Worm (Caenorhabditis elegans) whole organism, L4 larva: ENCODE measurements around the gene Y44A6D.6.

Experiments
- F37D6.2 ChIP-seq: sonication (generic microtip); optimal IDR thresholded peaks from 2 replicates; lab custom pipeline; 2016; ENCODE audit warnings: mild to moderate bottlenecking, missing genetic modification characterization, missing compliant biosample characterization
- T20F7.1 ChIP-seq: fragments of 200-800 bp; sonication (Bioruptor generic); optimal IDR thresholded peaks from 2 replicates; lab custom pipeline; 2018; ENCODE audit warnings: mild to moderate bottlenecking, missing genetic modification characterization, missing compliant biosample characterization
- aha-1 ChIP-seq: fragments of 150-350 bp; peaks from one replicate; lab custom pipeline; 2014; ENCODE audit warnings: missing biosample characterization, missing genetic modification characterization
- attf-4 ChIP-seq: sonication (generic microtip); optimal IDR thresholded peaks from 3 replicates; lab custom pipeline; 2017; ENCODE audit warnings: missing biosample characterization, missing genetic modification characterization
- ceh-32 ChIP-seq: sonication (generic microtip); optimal IDR thresholded peaks from 2 replicates; lab custom pipeline; 2016; ENCODE audit warnings: mild to moderate bottlenecking, missing genetic modification characterization, missing compliant biosample characterization; ENCODE audit not compliant: poor library complexity
- ces-1 ChIP-seq: fragments of 150-350 bp; sonication (generic microtip); optimal IDR thresholded peaks from 4 replicates; lab custom pipeline; 2014; ENCODE audit warnings: missing biosample characterization, missing genetic modification reagents, missing genetic modification characterization
- cey-2 ChIP-seq: sonication (generic microtip); optimal IDR thresholded peaks from 3 replicates; lab custom pipeline; 2017; ENCODE audit warnings: missing genetic modification characterization, mild to moderate bottlenecking, missing compliant biosample characterization, antibody characterized with exemption, borderline replicate concordance; ENCODE audit not compliant: insufficient read depth
- ctbp-1 ChIP-seq: fragments of 200-800 bp; sonication (Bioruptor generic); IDR thresholded peaks from 2 replicates; pipeline ENCODE4 v1.3.6; 2022; ENCODE audit warnings: missing genetic modification reagents, missing genetic modification characterization, missing compliant biosample characterization
- dmd-6 ChIP-seq: fragments of 200-800 bp; sonication (Bioruptor generic); IDR thresholded peaks from 2 replicates; pipeline ENCODE4 v1.3.6; 2022; ENCODE audit warnings: missing genetic modification reagents, missing genetic modification characterization, missing compliant biosample characterization
- dve-1 ChIP-seq: sonication (generic microtip); optimal IDR thresholded peaks from 2 replicates; lab custom pipeline; 2017; ENCODE audit warnings: antibody characterized with exemption, mild to moderate bottlenecking, missing genetic modification characterization, missing compliant biosample characterization; ENCODE audit not compliant: insufficient read depth
- egl-43 ChIP-seq: fragments of 200-800 bp; sonication (Bioruptor generic); IDR thresholded peaks from 2 replicates; pipeline ENCODE4 v1.3.6; 2022; ENCODE audit warnings: missing genetic modification reagents, missing genetic modification characterization, missing compliant biosample characterization
- fkh-10 ChIP-seq: fragments of 150-350 bp; optimal IDR thresholded peaks from 2 replicates; lab custom pipeline; 2014; ENCODE audit warnings: missing biosample characterization, missing genetic modification reagents, missing genetic modification characterization
- hif-1 ChIP-seq, 2 experiments: sonication (generic microtip); optimal IDR thresholded peaks; 2 replicates each; lab custom pipeline; 2016 to 2017; ENCODE audit warnings: missing compliant biosample characterization in 2 of 2, missing genetic modification characterization in 2 of 2, missing genetic modification reagents in 2 of 2, missing genotype in 2 of 2, mild to moderate bottlenecking in 1 of 2
- hlh-11 ChIP-seq: fragments of 200-800 bp; sonication (Bioruptor generic); optimal IDR thresholded peaks from 2 replicates; lab custom pipeline; 2018; ENCODE audit warnings: mild to moderate bottlenecking, missing genetic modification characterization, missing compliant biosample characterization
- hmg-1.1 ChIP-seq: fragments of 200-800 bp; sonication (Bioruptor generic); IDR thresholded peaks from 2 replicates; pipeline ENCODE4 v1.3.6; 2022; ENCODE audit warnings: missing genetic modification reagents, missing genetic modification characterization, missing compliant biosample characterization
- jun-1 ChIP-seq: fragments of 150-350 bp; optimal IDR thresholded peaks from 2 replicates; lab custom pipeline; 2014; ENCODE audit warnings: missing biosample characterization, missing genetic modification reagents, missing genetic modification characterization
- lim-7 ChIP-seq: fragments of 200-800 bp; sonication (Bioruptor generic); IDR thresholded peaks from 2 replicates; pipeline ENCODE4 v1.3.6; 2022; ENCODE audit warnings: missing genetic modification characterization, missing compliant biosample characterization
- lin-1 ChIP-seq: fragments of 200-800 bp; sonication (Bioruptor generic); IDR thresholded peaks from 2 replicates; pipeline ENCODE4 v1.3.6; 2022; ENCODE audit warnings: missing genetic modification reagents, missing genetic modification characterization, missing compliant biosample characterization
- lin-13 ChIP-seq: fragments of 150-350 bp; optimal IDR thresholded peaks from 2 replicates; lab custom pipeline; 2014; ENCODE audit warnings: missing biosample characterization, missing genetic modification reagents, missing genetic modification characterization
- lin-38 ChIP-seq: fragments of 200-800 bp; sonication (Bioruptor generic); IDR thresholded peaks from 2 replicates; pipeline ENCODE4 v1.3.6; 2022; ENCODE audit warnings: missing genetic modification reagents, missing genetic modification characterization, missing compliant biosample characterization
- madf-9 ChIP-seq: fragments of 200-800 bp; sonication (Bioruptor generic); conservative IDR thresholded peaks from 2 replicates; pipeline ENCODE4 v1.3.6; 2022; ENCODE audit warnings: missing genetic modification reagents, missing genetic modification characterization, missing compliant biosample characterization
- mdl-1 ChIP-seq, 2 experiments: fragments of 150-350 bp in 1 of 2; sonication (generic microtip) in 1 of 2; optimal IDR thresholded peaks; 2 replicates each; lab custom pipeline; 2014 to 2017; ENCODE audit warnings: missing biosample characterization in 2 of 2, missing genetic modification characterization in 2 of 2
- mep-1 ChIP-seq: fragments of 150-350 bp; sonication (generic microtip); optimal IDR thresholded peaks from 3 replicates; lab custom pipeline; 2014; ENCODE audit warnings: missing biosample characterization, missing genetic modification characterization
- mes-2 ChIP-seq: sonication (generic microtip); optimal IDR thresholded peaks from 2 replicates; lab custom pipeline; 2016; ENCODE audit warnings: missing genotype, mild to moderate bottlenecking, missing genetic modification characterization, missing compliant biosample characterization; ENCODE audit not compliant: poor library complexity, severe bottlenecking
- nhr-102 ChIP-seq: sonication (generic microtip); optimal IDR thresholded peaks from 2 replicates; lab custom pipeline; 2016; ENCODE audit warnings: mild to moderate bottlenecking, missing genetic modification characterization, moderate library complexity, missing compliant biosample characterization
- nhr-42 ChIP-seq: fragments of 200-800 bp; sonication (Bioruptor generic); IDR thresholded peaks from 2 replicates; pipeline ENCODE4 v1.3.6; 2022; ENCODE audit warnings: missing genetic modification characterization, missing compliant biosample characterization
- nhr-48 ChIP-seq: sonication (generic microtip); optimal IDR thresholded peaks from 2 replicates; lab custom pipeline; 2016; ENCODE audit warnings: mild to moderate bottlenecking, missing genetic modification characterization, missing compliant biosample characterization
- nhr-77 ChIP-seq: fragments of 150-350 bp; optimal IDR thresholded peaks from 2 replicates; lab custom pipeline; 2014; ENCODE audit warnings: missing biosample characterization, missing genetic modification characterization
- saeg-2 ChIP-seq: fragments of 200-800 bp; sonication (Bioruptor generic); IDR thresholded peaks from 2 replicates; pipeline ENCODE4 v1.3.6; 2022; ENCODE audit warnings: missing genetic modification reagents, missing genetic modification characterization, missing compliant biosample characterization
- set-16 ChIP-seq: fragments of 200-800 bp; sonication (Bioruptor generic); IDR thresholded peaks from 2 replicates; pipeline ENCODE4 v1.3.6; 2022; ENCODE audit warnings: missing genetic modification reagents, missing genetic modification characterization, missing compliant biosample characterization
- snpc-1.2 ChIP-seq: fragments of 200-800 bp; sonication (Bioruptor generic); IDR thresholded peaks from 2 replicates; pipeline ENCODE4 v1.3.6; 2022; ENCODE audit warnings: missing genetic modification reagents, missing genetic modification characterization, missing compliant biosample characterization
- tag-97 ChIP-seq: fragments of 200-800 bp; sonication (Bioruptor generic); IDR thresholded peaks from 2 replicates; pipeline ENCODE4 v1.3.6; 2022; ENCODE audit warnings: missing genetic modification characterization, missing compliant biosample characterization
- unc-62 ChIP-seq, 3 experiments: fragments of 150-350 bp in 1 of 3; sonication (generic microtip); optimal IDR thresholded peaks in 2 of 3; peaks in 1 of 3; 1 replicate in 1 of 3; 2 replicates in 2 of 3; lab custom pipeline; 2014 to 2017; ENCODE audit warnings: missing biosample characterization in 3 of 3, missing genetic modification characterization in 3 of 3, missing genetic modification reagents in 3 of 3, missing genotype in 1 of 3
- vab-7 ChIP-seq: fragments of 200-800 bp; sonication (Bioruptor generic); IDR thresholded peaks from 2 replicates; pipeline ENCODE4 v1.3.6; 2022; ENCODE audit warnings: missing genetic modification reagents, missing genetic modification characterization, missing compliant biosample characterization
- zag-1 ChIP-seq: fragments of 150-350 bp; optimal IDR thresholded peaks from 2 replicates; lab custom pipeline; 2014; ENCODE audit warnings: missing biosample characterization, missing genetic modification characterization
- zfp-3 ChIP-seq: fragments of 200-800 bp; sonication (Bioruptor generic); conservative IDR thresholded peaks from 2 replicates; pipeline ENCODE4 v1.3.6; 2022; ENCODE audit warnings: missing genetic modification reagents, missing genetic modification characterization, missing compliant biosample characterization
- ztf-11 ChIP-seq: fragments of 150-350 bp; optimal IDR thresholded peaks from 2 replicates; lab custom pipeline; 2014; ENCODE audit warnings: missing biosample characterization, missing genetic modification characterization

The Y44A6D.6 gene

ce11 chrV:20789105-20789504, 18.0 kb upstream of the Y44A6D.6 start, which contains the start of gene tpan-1 (continued):
- no peak for TF ChIP-seq nhr-77 (tag; lab: Kevin White, UChicago)
- TF ChIP-seq hif-1 (tag; optimal IDR thresholded peaks at IDR 0.05; lab: Kevin White, UChicago): peak in 1 of 2 experiments; percentile 92
- no peak for TF ChIP-seq snpc-1.2
- no peak for TF ChIP-seq ceh-32 (tag; lab: Kevin White, UChicago)
- TF ChIP-seq lim-7 (GFP tag; lab: Robert Waterston, UW): no peak
- peak; percentile 3 for TF ChIP-seq F37D6.2 (tag; lab: Kevin White, UChicago)
- TF ChIP-seq aha-1: peak; percentile 78
- peak; percentile 32 for TF ChIP-seq mes-2 (tag; lab: Kevin White, UChicago)
- peak; percentile 72 for TF ChIP-seq hmg-1.1 (GFP tag; lab: Robert Waterston, UW)
- no peak for TF ChIP-seq hlh-11 (tag; lab: Kevin White, UChicago)
- TF ChIP-seq mep-1 (tag; lab: Kevin White, UChicago): peak; percentile 65
- TF ChIP-seq madf-9 (GFP tag; lab: Robert Waterston, UW): no peak
- TF ChIP-seq ztf-11 (tag; lab: Kevin White, UChicago): no peak
- TF ChIP-seq unc-62 (GFP tag; optimal IDR thresholded peaks at IDR 0.05 in 1 of 2; lab: Kevin White, UChicago): peak in 1 of 2 experiments; percentile 85
- TF ChIP-seq unc-62 (tag; optimal IDR thresholded peaks at IDR 0.05; lab: Kevin White, UChicago): no peak
- peak; percentile 50 for TF ChIP-seq ces-1 (GFP tag; lab: Kevin White, UChicago)
- TF ChIP-seq nhr-48 (tag; lab: Kevin White, UChicago): no peak
- TF ChIP-seq nhr-42 (GFP tag; lab: Robert Waterston, UW): 0 out of 2 replicates have a peak, but pooled peaks have one; percentile 20
- peak; percentile 53 for TF ChIP-seq fkh-10
- TF ChIP-seq mdl-1 (tag; optimal IDR thresholded peaks at IDR 0.05; lab: Kevin White, UChicago): peak in 1 of 2 experiments; percentile 82
- TF ChIP-seq saeg-2 (GFP tag; lab: Robert Waterston, UW): peak; percentile 50; the same call in 1 of the 2 replicates
- TF ChIP-seq cey-2 (tag; lab: Kevin White, UChicago): no peak
- TF ChIP-seq ctbp-1 (GFP tag; lab: Robert Waterston, UW): peak; percentile 82; the same call in 1 of the 2 replicates

- TF ChIP-seq jun-1 (tag; lab: Kevin White, UChicago): no peak
- no peak for TF ChIP-seq nhr-42 (GFP tag; lab: Robert Waterston, UW)
- TF ChIP-seq nhr-102 (tag; lab: Kevin White, UChicago): no peak
- 0 out of 2 replicates have a peak, but pooled peaks have one; percentile 7 for TF ChIP-seq dmd-6 (GFP tag; lab: Robert Waterston, UW)
- TF ChIP-seq aha-1: peak; percentile 84
- TF ChIP-seq zag-1 (tag; lab: Kevin White, UChicago): no peak
- TF ChIP-seq zfp-3 (GFP tag; lab: Robert Waterston, UW): no peak
- TF ChIP-seq set-16: peak; percentile 37; the same call in 1 of the 2 replicates
- no peak for TF ChIP-seq attf-4 (tag; lab: Kevin White, UChicago)
- TF ChIP-seq lin-38: 0 out of 2 replicates have a peak, but pooled peaks have one; percentile 5
- no peak for TF ChIP-seq lin-1 (GFP tag; lab: Robert Waterston, UW)
- no peak for TF ChIP-seq tag-97 (GFP tag; lab: Robert Waterston, UW)
- TF ChIP-seq egl-43 (GFP tag; lab: Robert Waterston, UW): 0 out of 2 replicates have a peak, but pooled peaks have one; percentile 39
- TF ChIP-seq vab-7 (GFP tag; lab: Robert Waterston, UW): no peak
- TF ChIP-seq lin-13 (GFP tag; lab: Kevin White, UChicago): no peak
Observed at ce11 chrV:20790011-20790410, 17.1 kb upstream of the Y44A6D.6 start, which contains the start of gene Y44A6D.1. TSS of gene Y44A6D.1 (minus strand) at chrV:20790033.

ce11 chrV:20790616-20791015, 16.5 kb upstream of the Y44A6D.6 start:
- TF ChIP-seq zag-1 (tag; lab: Kevin White, UChicago) (peak; percentile 30), aha-1 (peak; percentile 90), dve-1 (tag; lab: Kevin White, UChicago) (peak; percentile 5), T20F7.1 (GFP tag; lab: Kevin White, UChicago) (peak; percentile 3), fkh-10 (no peak), mep-1 (tag; lab: Kevin White, UChicago) (peak; percentile 9)
- TF ChIP-seq, all 104 proteins: peak for 5
